Fruit fly (Drosophila melanogaster) S2 (cell line): ENCODE measurements around the gene CG14410.

Source experiments
- CG8478 ChIP-seq: fragments of >200 bp; optimal IDR thresholded peaks from 2 replicates; lab custom pipeline; 2018
- CTCF ChIP-seq, 2 experiments: fragments of >200 bp; optimal IDR thresholded peaks; 2 replicates each; lab custom pipeline; 2018

Gene CG14410

dm6 chrX:14839739-14840347 is 3.3 kb downstream of the CG14410 start:
- no peak for TF ChIP-seq CG8478 (lab: Kevin White, UChicago)
- no peak for TF ChIP-seq CTCF (optimal IDR thresholded peaks at IDR 0.05; lab: Kevin White, UChicago)

dm6 chrX:14840417-14840872 is 3.9 kb downstream of the CG14410 start:
- TF ChIP-seq CG8478 (lab: Kevin White, UChicago), result no peak

- TF ChIP-seq CG8478 (lab: Kevin White, UChicago) (no peak), CTCF (optimal IDR thresholded peaks at IDR 0.05; lab: Kevin White, UChicago) (no peak)
Observed at dm6 chrX:14841893-14842505, 5.5 kb downstream of the CG14410 start.

- no peak for TF ChIP-seq CTCF (optimal IDR thresholded peaks at IDR 0.05; lab: Kevin White, UChicago)
- TF ChIP-seq CG8478 (lab: Kevin White, UChicago), result no peak
Observed at dm6 chrX:14844657-14845056, 8.1 kb downstream of the CG14410 start, which contains the start of gene CG12539. CG12539 (minus strand) TSS chrX:14844757.

- TF ChIP-seq CG8478 (lab: Kevin White, UChicago) (no peak), CTCF (optimal IDR thresholded peaks at IDR 0.05; lab: Kevin White, UChicago) (no peak)
Observed at dm6 chrX:14846116-14846614, 9.6 kb downstream of the CG14410 start.

dm6 chrX:14848755-14849354 is 12.3 kb downstream of the CG14410 start, which contains the start of gene CG9522:
CG9522 (minus strand) TSS chrX:14848808.
- TF ChIP-seq CG8478 (lab: Kevin White, UChicago), result no peak
- no peak for TF ChIP-seq CTCF (optimal IDR thresholded peaks at IDR 0.05; lab: Kevin White, UChicago)

- TF ChIP-seq CTCF (optimal IDR thresholded peaks at IDR 0.05; lab: Kevin White, UChicago) (no peak), CG8478 (lab: Kevin White, UChicago) (no peak)
Observed at dm6 chrX:14850069-14850468, 13.5 kb downstream of the CG14410 start.

dm6 chrX:14853153-14853672 is 16.7 kb downstream of the CG14410 start, which contains the start of gene CG9521:
CG9521 (minus strand) TSS chrX:14853269.
- TF ChIP-seq CG8478 (lab: Kevin White, UChicago), result no peak
- no peak for TF ChIP-seq CTCF (optimal IDR thresholded peaks at IDR 0.05; lab: Kevin White, UChicago)

- no peak for TF ChIP-seq CG8478 (lab: Kevin White, UChicago)
- TF ChIP-seq CTCF (optimal IDR thresholded peaks at IDR 0.05; lab: Kevin White, UChicago), result no peak
Observed at dm6 chrX:14856261-14856660, 19.7 kb downstream of the CG14410 start, which contains the start of gene CG9519. CG9519 (minus strand) TSS chrX:14856361.

- no peak for TF ChIP-seq CTCF (optimal IDR thresholded peaks at IDR 0.05; lab: Kevin White, UChicago)
- no peak for TF ChIP-seq CG8478 (lab: Kevin White, UChicago)
Observed at dm6 chrX:14857883-14858282, 21.4 kb downstream of the CG14410 start.

- no peak for TF ChIP-seq CTCF (optimal IDR thresholded peaks at IDR 0.05; lab: Kevin White, UChicago)
- TF ChIP-seq CG8478 (lab: Kevin White, UChicago), result no peak
Observed at dm6 chrX:14858951-14859350, 22.4 kb downstream of the CG14410 start, which contains the start of gene CG46399. CG46399 (plus strand) TSS chrX:14859251.

- TF ChIP-seq CG8478 (lab: Kevin White, UChicago) (no peak), CTCF (optimal IDR thresholded peaks at IDR 0.05; lab: Kevin White, UChicago) (no peak)
Observed at dm6 chrX:14862494-14862893, 26.0 kb downstream of the CG14410 start.

dm6 chrX:14866911-14867310 is 30.4 kb downstream of the CG14410 start:
- TF ChIP-seq CTCF (optimal IDR thresholded peaks at IDR 0.05; lab: Kevin White, UChicago) (no peak), CG8478 (lab: Kevin White, UChicago) (no peak)

dm6 chrX:14868414-14868813 is 31.9 kb downstream of the CG14410 start:
- no peak for TF ChIP-seq CG8478 (lab: Kevin White, UChicago)
- TF ChIP-seq CTCF (optimal IDR thresholded peaks at IDR 0.05; lab: Kevin White, UChicago), result no peak

- TF ChIP-seq CG8478 (lab: Kevin White, UChicago) (no peak), CTCF (optimal IDR thresholded peaks at IDR 0.05; lab: Kevin White, UChicago) (no peak)
Observed at dm6 chrX:14871028-14871427, 34.5 kb downstream of the CG14410 start, which contains the start of gene CG9518. CG9518 (minus strand) TSS chrX:14871181.
